Worm (Caenorhabditis elegans): Measurements from ENCODE around the gene rsks-1.

Gene rsks-1

ce11 chrIII:11278817-11279216 is 33.9 kb downstream of the rsks-1 start, which contains the start of gene Y47D3A.21:
Gene Y47D3A.21, minus strand, starts transcription at chrIII:11278917.
- TF ChIP-seq Y56A3A.18 (GFP tag; IDR thresholded peaks at IDR 0.05) (no peak), cebp-2 (GFP tag; IDR thresholded peaks at IDR 0.05) (no peak), athp-1 (tag; optimal IDR thresholded peaks at IDR 0.05) (no peak), F55B11.4 (tag; optimal IDR thresholded peaks at IDR 0.05; ENCODE audit: borderline replicate concordance, insufficient read depth) (no peak), lsy-27 (tag; optimal IDR thresholded peaks at IDR 0.05; ENCODE audit: borderline replicate concordance, insufficient read depth) (no peak), egl-44 (GFP tag; IDR thresholded peaks at IDR 0.05) (no peak), rec-8 (tag; optimal IDR thresholded peaks at IDR 0.05) (no peak)

ce11 chrIII:11279954-11280353 is 35.0 kb downstream of the rsks-1 start:
- TF ChIP-seq somi-1 (GFP tag; optimal IDR thresholded peaks at IDR 0.05) (no peak), repo-1 (tag; optimal IDR thresholded peaks at IDR 0.05) (no peak), bed-2 (GFP tag; IDR thresholded peaks at IDR 0.05) (no peak), ama-1 (optimal IDR thresholded peaks at IDR 0.05) (no peak), ama-1 (GFP tag; optimal IDR thresholded peaks at IDR 0.05) (no peak), nhr-90 (tag; optimal IDR thresholded peaks at IDR 0.05) (no peak), F37B4.10 (GFP tag; IDR thresholded peaks at IDR 0.05) (no peak)

ce11 chrIII:11283648-11284047 is 38.7 kb downstream of the rsks-1 start:
- TF ChIP-seq B0019.2 (GFP tag; conservative IDR thresholded peaks at IDR 0.05) = no peak
- TF ChIP-seq repo-1 (tag; optimal IDR thresholded peaks at IDR 0.05) = no peak
- TF ChIP-seq attf-6 (GFP tag; IDR thresholded peaks at IDR 0.05) = no peak
- no peak for TF ChIP-seq K11D2.4 (GFP tag; IDR thresholded peaks at IDR 0.05)
- no peak for TF ChIP-seq lin-35 (GFP tag; optimal IDR thresholded peaks at IDR 0.05)
- TF ChIP-seq mxl-1 (tag; optimal IDR thresholded peaks at IDR 0.05) = no peak

- TF ChIP-seq Y67H2A.10 (GFP tag; conservative IDR thresholded peaks at IDR 0.05) (no peak), rec-8 (tag; optimal IDR thresholded peaks at IDR 0.05) (no peak), mxl-1 (tag; optimal IDR thresholded peaks at IDR 0.05) (no peak), lin-54 (GFP tag; optimal IDR thresholded peaks at IDR 0.05) (peak; percentile 83), snpc-1.1 (tag; optimal IDR thresholded peaks at IDR 0.05; ENCODE audit: insufficient read depth) (no peak), dpff-1 (tag; optimal IDR thresholded peaks at IDR 0.05) (no peak), tbx-9 (tag; optimal IDR thresholded peaks at IDR 0.05; ENCODE audit: borderline replicate concordance) (no peak), Y56A3A.18 (GFP tag; IDR thresholded peaks at IDR 0.05) (no peak), ceh-79 (tag; optimal IDR thresholded peaks at IDR 0.05) (no peak), fkh-3 (tag; optimal IDR thresholded peaks at IDR 0.05) (no peak), F33H1.4 (GFP tag; IDR thresholded peaks at IDR 0.05) (no peak), nhr-27 (tag; optimal IDR thresholded peaks at IDR 0.05) (no peak), ceh-58 (GFP tag; IDR thresholded peaks at IDR 0.05) (no peak), F37B4.10 (GFP tag; IDR thresholded peaks at IDR 0.05) (no peak), xnd-1 (tag; optimal IDR thresholded peaks at IDR 0.05) (no peak), lin-35 (GFP tag; optimal IDR thresholded peaks at IDR 0.05) (peak in 1 of 3 experiments; percentile 44), snpc-1.3 (tag; optimal IDR thresholded peaks at IDR 0.05; ENCODE audit: insufficient read depth) (no peak), F23B12.7 (tag; optimal IDR thresholded peaks at IDR 0.05; ENCODE audit: insufficient read depth) (no peak), efl-1 (GFP tag; optimal IDR thresholded peaks at IDR 0.05) (peak; percentile 62), hrde-1 (tag; optimal IDR thresholded peaks at IDR 0.05; ENCODE audit: borderline replicate concordance) (no peak), madf-3 (GFP tag; IDR thresholded peaks at IDR 0.05) (no peak), let-607 (tag; optimal IDR thresholded peaks at IDR 0.05) (peak in 1 of 2 experiments; percentile 18), dox-1 (GFP tag; IDR thresholded peaks at IDR 0.05) (no peak), zim-3 (tag; optimal IDR thresholded peaks at IDR 0.05) (no peak), B0035.1 (tag; optimal IDR thresholded peaks at IDR 0.05) (no peak), attf-5 (GFP tag; optimal IDR thresholded peaks at IDR 0.05) (no peak), lir-1 (GFP tag; conservative IDR thresholded peaks at IDR 0.05) (no peak), D2030.7 (GFP tag; IDR thresholded peaks at IDR 0.05) (0 out of 2 replicates have a peak, but pooled peaks have one; percentile 21), T07F8.4 (tag; optimal IDR thresholded peaks at IDR 0.05) (no peak)
Observed at ce11 chrIII:11286069-11286468, 41.1 kb downstream of the rsks-1 start.
